Worm (Caenorhabditis elegans): ENCODE data around the gene bus-4.

The bus-4 gene

DNA sequence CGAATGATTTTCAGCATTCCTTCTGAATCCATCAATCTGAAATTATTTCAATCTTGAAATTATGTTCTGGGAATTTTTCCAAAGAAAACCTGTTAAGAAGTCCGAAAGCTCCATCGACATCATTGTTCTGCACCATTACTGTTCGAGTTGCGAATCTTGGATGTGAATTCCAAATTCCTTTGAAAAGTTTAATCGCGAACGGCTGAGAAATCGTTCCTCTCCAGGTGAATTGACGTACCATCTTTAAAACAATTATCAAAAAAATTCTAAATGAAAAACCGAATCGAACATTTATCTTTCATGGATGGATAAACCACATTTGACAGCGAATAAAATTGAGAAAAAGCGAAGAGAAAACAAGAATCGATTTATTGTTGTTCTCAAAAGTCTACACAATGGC, 28.8 kb upstream of the bus-4 start, which contains the start of gene mrps-21:
mrps-21 (minus strand) TSS at position 241 of the 400 bp plus-strand sequence.
- TF ChIP-seq nhr-28 (tag; optimal IDR thresholded peaks at IDR 0.05) (no peak), elt-3 (tag; optimal IDR thresholded peaks at IDR 0.05) (no peak), ceh-82 (tag; optimal IDR thresholded peaks at IDR 0.05) (no peak), ama-1 (optimal IDR thresholded peaks at IDR 0.05) (peak; percentile 44), nhr-25 (tag; optimal IDR thresholded peaks at IDR 0.05) (no peak)

DNA sequence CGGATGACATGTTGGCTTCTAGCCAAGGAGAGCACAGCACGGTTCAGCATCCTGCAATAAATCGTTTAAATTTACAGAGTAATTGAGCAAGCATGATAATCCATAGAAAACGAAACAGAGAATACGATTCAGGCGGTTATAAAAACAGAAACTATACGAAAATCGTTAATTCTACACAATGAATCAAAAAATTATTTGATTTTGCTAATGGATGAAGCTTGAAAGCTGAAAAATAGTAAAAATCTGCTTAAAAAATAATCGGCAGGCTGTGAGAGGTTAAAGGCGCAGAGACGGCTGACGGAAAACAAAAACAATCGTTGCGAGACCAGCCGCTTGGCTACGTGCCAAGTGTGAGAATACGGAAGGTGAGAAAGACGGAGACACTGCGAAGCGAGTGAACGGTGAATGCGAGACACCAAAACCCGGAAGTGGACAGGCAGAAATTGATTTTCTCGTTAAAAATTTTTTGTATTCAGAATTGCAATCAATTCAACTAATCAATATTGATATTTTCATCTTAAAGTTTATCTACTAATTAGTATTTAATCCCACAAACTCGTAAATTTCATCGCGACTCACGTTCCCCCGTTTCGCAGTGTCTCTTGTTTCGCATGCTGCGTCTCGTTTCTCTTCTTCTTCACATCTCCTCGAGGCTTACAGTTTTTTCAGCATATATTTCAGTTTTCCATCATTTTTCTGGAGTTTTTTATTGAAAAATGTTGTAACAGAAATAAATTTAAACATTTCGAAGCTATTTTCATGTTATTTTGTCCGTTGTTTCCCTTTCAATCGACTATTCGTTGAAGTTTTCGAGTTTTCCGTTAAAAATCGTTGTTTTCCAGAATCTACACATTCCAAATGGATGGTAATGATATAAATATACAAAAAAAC, 27.7 kb upstream of the bus-4 start, which contains the start of the genes F29B9.11 and jmjd-1.2:
F29B9.11 (minus strand) TSS at position 51 of the 891 bp plus-strand sequence.
jmjd-1.2 (plus strand) TSS at position 841 of the 891 bp plus-strand sequence.
- TF ChIP-seq ceh-16 (tag; optimal IDR thresholded peaks at IDR 0.05): no peak
- peak; percentile 61 for TF ChIP-seq nhr-11 (tag; optimal IDR thresholded peaks at IDR 0.05)
- no peak for TF ChIP-seq fos-1 (tag; optimal IDR thresholded peaks at IDR 0.05)
- peak; percentile 78 for TF ChIP-seq tbx-2 (tag; optimal IDR thresholded peaks at IDR 0.05)
- TF ChIP-seq skn-1 (tag; optimal IDR thresholded peaks at IDR 0.05): peak; percentile 56
- TF ChIP-seq ztf-11 (tag; optimal IDR thresholded peaks at IDR 0.05): no peak
- no peak for TF ChIP-seq aly-2 (tag; optimal IDR thresholded peaks at IDR 0.05)
- TF ChIP-seq mml-1 (tag; optimal IDR thresholded peaks at IDR 0.05): no peak
- no peak for TF ChIP-seq zag-1 (tag; optimal IDR thresholded peaks at IDR 0.05)
- TF ChIP-seq nhr-12 (tag; optimal IDR thresholded peaks at IDR 0.05): no peak
- peak; percentile 52 for TF ChIP-seq ZK546.5 (tag; optimal IDR thresholded peaks at IDR 0.05)
- TF ChIP-seq pqm-1 (tag; optimal IDR thresholded peaks at IDR 0.05): peak; percentile 43
- TF ChIP-seq ztf-4 (tag; optimal IDR thresholded peaks at IDR 0.05): no peak
- TF ChIP-seq unc-62 (GFP tag; optimal IDR thresholded peaks at IDR 0.05): peak; percentile 13
- TF ChIP-seq ceh-28 (tag; optimal IDR thresholded peaks at IDR 0.05): peak; percentile 84
- peak; percentile 87 for TF ChIP-seq lsy-12 (tag; optimal IDR thresholded peaks at IDR 0.05)
- TF ChIP-seq nhr-76 (tag; optimal IDR thresholded peaks at IDR 0.05): no peak
- peak; percentile 77 for TF ChIP-seq elt-2 (tag; optimal IDR thresholded peaks at IDR 0.05)
- TF ChIP-seq elt-1 (tag; optimal IDR thresholded peaks at IDR 0.05): peak; percentile 19
- peak; percentile 78 for TF ChIP-seq nhr-77 (tag; optimal IDR thresholded peaks at IDR 0.05)
- no peak for TF ChIP-seq ceh-9 (tag; optimal IDR thresholded peaks at IDR 0.05)
- peak in 1 of 3 experiments; percentile 32 for TF ChIP-seq elt-3 (tag; optimal IDR thresholded peaks at IDR 0.05)
- peak; percentile 76 for TF ChIP-seq hmg-11 (tag; optimal IDR thresholded peaks at IDR 0.05)
- no peak for TF ChIP-seq fkh-10 (GFP tag; optimal IDR thresholded peaks at IDR 0.05)
- no peak for TF ChIP-seq sea-2 (GFP tag; optimal IDR thresholded peaks at IDR 0.05)
- TF ChIP-seq nhr-43 (tag; optimal IDR thresholded peaks at IDR 0.05; ENCODE audit: poor library complexity, severe bottlenecking): peak; percentile 83
- TF ChIP-seq eor-1 (tag; optimal IDR thresholded peaks at IDR 0.05): no peak
- TF ChIP-seq egl-27 (tag; optimal IDR thresholded peaks at IDR 0.05): peak; percentile 38
- no peak for TF ChIP-seq nhr-237 (tag; optimal IDR thresholded peaks at IDR 0.05)
- TF ChIP-seq nhr-28 (tag; optimal IDR thresholded peaks at IDR 0.05): no peak
- TF ChIP-seq ama-1 (optimal IDR thresholded peaks at IDR 0.05): peak; percentile 30
- peak; percentile 92 for TF ChIP-seq nhr-23 (tag; optimal IDR thresholded peaks at IDR 0.05)
- TF ChIP-seq unc-39 (tag; optimal IDR thresholded peaks at IDR 0.05): no peak
- TF ChIP-seq pha-4 (tag; optimal IDR thresholded peaks at IDR 0.05): peak; percentile 72
- TF ChIP-seq daf-12 (tag; optimal IDR thresholded peaks at IDR 0.05): no peak
- no peak for TF ChIP-seq nhr-67 (tag; optimal IDR thresholded peaks at IDR 0.05)
- no peak for TF ChIP-seq mdl-1 (tag; optimal IDR thresholded peaks at IDR 0.05)
- peak; percentile 95 for TF ChIP-seq R02D3.7 (tag; optimal IDR thresholded peaks at IDR 0.05)
- TF ChIP-seq egl-5 (tag; optimal IDR thresholded peaks at IDR 0.05): peak; percentile 47
- TF ChIP-seq jun-1 (tag; optimal IDR thresholded peaks at IDR 0.05): peak; percentile 83
- TF ChIP-seq nhr-25 (tag; optimal IDR thresholded peaks at IDR 0.05): peak; percentile 86
- peak; percentile 58 for TF ChIP-seq snpc-4 (tag; optimal IDR thresholded peaks at IDR 0.05)
- TF ChIP-seq lin-39 (tag; optimal IDR thresholded peaks at IDR 0.05): peak; percentile 52
- TF ChIP-seq ceh-82 (tag; optimal IDR thresholded peaks at IDR 0.05): peak; percentile 42
- TF ChIP-seq nfya-1 (tag; optimal IDR thresholded peaks at IDR 0.05; ENCODE audit: insufficient read depth): peak; percentile 88
- TF ChIP-seq fkh-2 (tag; optimal IDR thresholded peaks at IDR 0.05): no peak
- peak; percentile 94 for TF ChIP-seq lin-15B (tag; optimal IDR thresholded peaks at IDR 0.05)

All from whole organism, L3 larva.